Fruit fly (Drosophila melanogaster) whole organism, embryonic: Measurements from ENCODE around the gene Pi3K21B.

ENCODE experiments used
- Bteb2 ChIP-seq: fragments of 200-800 bp; sonication (Bioruptor generic); optimal IDR thresholded peaks from 2 replicates; lab custom pipeline; 2016; ENCODE audit warnings: missing biosample characterization, missing genetic modification characterization
- CG10209 ChIP-seq: fragments of 200-800 bp; sonication (Bioruptor generic); optimal IDR thresholded peaks from 3 replicates; lab custom pipeline; 2017; ENCODE audit warnings: missing biosample characterization, mild to moderate bottlenecking, missing genetic modification characterization, missing genetic modification reagents
- CG10366 ChIP-seq: fragments of 200-800 bp; sonication (Bioruptor generic); IDR thresholded peaks from 2 replicates; pipeline ENCODE4 v1.3.6; 2022; ENCODE audit warnings: missing biosample characterization, missing genetic modification characterization
- CG13287 ChIP-seq: fragments of 200-800 bp; sonication (Bioruptor generic); IDR thresholded peaks from 2 replicates; pipeline ENCODE4 v1.3.6; 2022; ENCODE audit warnings: missing biosample characterization, missing genetic modification characterization; ENCODE audit not compliant: partially characterized antibody
- CG13296 ChIP-seq: fragments of 200-800 bp; sonication (Bioruptor generic); optimal IDR thresholded peaks from 3 replicates; lab custom pipeline; 2018; ENCODE audit warnings: missing biosample characterization, mild to moderate bottlenecking, missing genetic modification characterization
- CG14014 ChIP-seq: fragments of 200-800 bp; sonication (Bioruptor generic); IDR thresholded peaks from 2 replicates; pipeline ENCODE4 v1.3.6; 2022; ENCODE audit warnings: missing biosample characterization, missing genetic modification characterization
- CG14050 ChIP-seq: fragments of 200-800 bp; sonication (Bioruptor generic); IDR thresholded peaks from 3 replicates; pipeline ENCODE4 v1.3.6; 2022; ENCODE audit warnings: missing biosample characterization, missing genetic modification characterization
- CG14965 ChIP-seq: fragments of 200-800 bp; sonication (Bioruptor generic); optimal IDR thresholded peaks from 2 replicates; lab custom pipeline; 2016; ENCODE audit warnings: missing biosample characterization, missing genetic modification characterization, borderline replicate concordance
- CG15514 ChIP-seq: fragments of 200-800 bp; sonication (Bioruptor generic); optimal IDR thresholded peaks from 3 replicates; lab custom pipeline; 2017; ENCODE audit warnings: missing biosample characterization, missing genetic modification characterization, mild to moderate bottlenecking, moderate library complexity, missing genetic modification reagents
- CG15696 ChIP-seq: fragments of 200-800 bp; sonication (Bioruptor generic); optimal IDR thresholded peaks from 2 replicates; lab custom pipeline; 2019; ENCODE audit warnings: missing biosample characterization, mild to moderate bottlenecking, missing genetic modification characterization, moderate library complexity
- CG2129 ChIP-seq: fragments of 200-800 bp; sonication (Bioruptor generic); IDR thresholded peaks from 2 replicates; pipeline ENCODE4 v1.3.6; 2022; ENCODE audit warnings: missing biosample characterization, missing genetic modification characterization; ENCODE audit not compliant: partially characterized antibody
- CG31224 ChIP-seq: fragments of 200-800 bp; sonication (Bioruptor generic); IDR thresholded peaks from 2 replicates; pipeline ENCODE4 v1.3.6; 2022; ENCODE audit warnings: missing biosample characterization, missing genetic modification characterization
- CG31441 ChIP-seq: fragments of 200-800 bp; sonication (Bioruptor generic); IDR thresholded peaks from 2 replicates; pipeline ENCODE4 v1.3.6; 2022; ENCODE audit warnings: missing biosample characterization, missing genetic modification characterization
- CG32772 ChIP-seq: fragments of 200-800 bp; sonication (Bioruptor generic); IDR thresholded peaks from 2 replicates; pipeline ENCODE4 v1.3.6; 2022; ENCODE audit warnings: missing biosample characterization, missing genetic modification characterization
- CG34376 ChIP-seq: fragments of 200-800 bp; sonication (Bioruptor generic); optimal IDR thresholded peaks from 2 replicates; lab custom pipeline; 2018; ENCODE audit warnings: missing biosample characterization, mild to moderate bottlenecking, missing genetic modification characterization
- CG6654 ChIP-seq: fragments of 200-800 bp; sonication (Bioruptor generic); optimal IDR thresholded peaks from 2 replicates; lab custom pipeline; 2017; ENCODE audit warnings: missing biosample characterization, mild to moderate bottlenecking, missing genetic modification characterization
- CG6813 ChIP-seq: fragments of 200-800 bp; sonication (Bioruptor generic); optimal IDR thresholded peaks from 2 replicates; lab custom pipeline; 2017; ENCODE audit warnings: missing biosample characterization, missing genetic modification characterization, mild to moderate bottlenecking, moderate library complexity, missing genetic modification reagents
- CG7786 ChIP-seq: fragments of 200-800 bp; sonication (Bioruptor generic); optimal IDR thresholded peaks from 2 replicates; lab custom pipeline; 2016; ENCODE audit warnings: missing biosample characterization, missing genetic modification characterization
- CG8478 ChIP-seq: fragments of >200 bp; optimal IDR thresholded peaks from 2 replicates; lab custom pipeline; 2018
- Deaf1 ChIP-seq: fragments of 200-800 bp; optimal IDR thresholded peaks from 3 replicates; lab custom pipeline; 2019; ENCODE audit warnings: missing biosample characterization, mild to moderate bottlenecking, missing genetic modification characterization, moderate library complexity
- Dip3 ChIP-seq: fragments of 200-800 bp; sonication (Bioruptor generic); optimal IDR thresholded peaks from 3 replicates; lab custom pipeline; 2016; ENCODE audit warnings: missing biosample characterization, missing genetic modification characterization
- Ets65A ChIP-seq: fragments of 200-800 bp; sonication (Bioruptor generic); peaks from one replicate; lab custom pipeline; 2016; ENCODE audit warnings: missing biosample characterization, missing genetic modification characterization
- Gug ChIP-seq: fragments of 200-800 bp; sonication (Bioruptor generic); IDR thresholded peaks from 4 replicates; pipeline ENCODE4 v1.3.6; 2022; ENCODE audit warnings: missing biosample characterization, missing genetic modification characterization
- HmgD ChIP-seq: fragments of 200-800 bp; sonication (Bioruptor generic); optimal IDR thresholded peaks from 3 replicates; lab custom pipeline; 2016; ENCODE audit warnings: missing biosample characterization, missing genetic modification characterization
- Hr3 ChIP-seq: fragments of 200-800 bp; sonication (Bioruptor generic); optimal IDR thresholded peaks from 3 replicates; lab custom pipeline; 2016; ENCODE audit warnings: missing biosample characterization, missing genetic modification characterization
- Hr39 ChIP-seq: fragments of >200 bp; optimal IDR thresholded peaks from 2 replicates; lab custom pipeline; 2017
- Hr78 ChIP-seq, 2 experiments: fragments of 200-800 bp in 1 of 2; fragments of >200 bp in 1 of 2; sonication (Bioruptor generic) in 1 of 2; optimal IDR thresholded peaks; 2 replicates each; lab custom pipeline; 2017 to 2019; ENCODE audit warnings: missing biosample characterization in 2 of 2, missing genetic modification characterization in 2 of 2, mild to moderate bottlenecking in 1 of 2, moderate library complexity in 1 of 2
- Max ChIP-seq: fragments of 200-800 bp; sonication (Bioruptor generic); optimal IDR thresholded peaks from 2 replicates; lab custom pipeline; 2016; ENCODE audit warnings: missing biosample characterization, mild to moderate bottlenecking, missing genetic modification characterization
- Meics ChIP-seq: fragments of 200-800 bp; sonication (Bioruptor generic); optimal IDR thresholded peaks from 2 replicates; lab custom pipeline; 2017; ENCODE audit warnings: missing biosample characterization, mild to moderate bottlenecking, missing genetic modification characterization
- Spps ChIP-seq: fragments of 200-800 bp; sonication (Bioruptor generic); optimal IDR thresholded peaks from 2 replicates; lab custom pipeline; 2018; ENCODE audit warnings: missing biosample characterization, mild to moderate bottlenecking, missing genetic modification characterization
- Ssrp ChIP-seq: fragments of 200-800 bp; sonication (Bioruptor generic); optimal IDR thresholded peaks from 2 replicates; lab custom pipeline; 2018; ENCODE audit warnings: missing biosample characterization, mild to moderate bottlenecking, missing genetic modification characterization, moderate library complexity
- ab ChIP-seq: fragments of 200-800 bp; sonication (Bioruptor generic); optimal IDR thresholded peaks from 2 replicates; lab custom pipeline; 2016; ENCODE audit warnings: missing biosample characterization, missing genetic modification characterization
- cas ChIP-seq: fragments of 200-800 bp; sonication (Bioruptor generic); IDR thresholded peaks from 2 replicates; pipeline ENCODE4 v1.3.6; 2022; ENCODE audit warnings: missing biosample characterization, missing genetic modification characterization
- cwo ChIP-seq: fragments of 200-800 bp; sonication (Bioruptor generic); optimal IDR thresholded peaks from 3 replicates; lab custom pipeline; 2017; ENCODE audit warnings: missing biosample characterization, missing genetic modification characterization, mild to moderate bottlenecking, moderate library complexity, missing genetic modification reagents
- fd3F ChIP-seq: fragments of 200-800 bp; sonication (Bioruptor generic); optimal IDR thresholded peaks from 2 replicates; lab custom pipeline; 2018; ENCODE audit warnings: missing biosample characterization, mild to moderate bottlenecking, missing genetic modification characterization, moderate library complexity
- gfzf ChIP-seq: fragments of 200-800 bp; sonication (Bioruptor generic); optimal IDR thresholded peaks from 2 replicates; lab custom pipeline; 2016; ENCODE audit warnings: missing biosample characterization, mild to moderate bottlenecking, missing genetic modification characterization, moderate library complexity
- hbn ChIP-seq: fragments of 200-800 bp; sonication (Bioruptor generic); IDR thresholded peaks from 2 replicates; pipeline ENCODE4 v1.3.6; 2022; ENCODE audit warnings: missing biosample characterization, missing genetic modification characterization; ENCODE audit not compliant: partially characterized antibody
- lbe ChIP-seq: fragments of 200-800 bp; sonication (Bioruptor generic); optimal IDR thresholded peaks from 2 replicates; lab custom pipeline; 2016; ENCODE audit warnings: missing biosample characterization, mild to moderate bottlenecking, missing genetic modification characterization
- mam ChIP-seq: fragments of 200-800 bp; sonication (Bioruptor generic); optimal IDR thresholded peaks from 3 replicates; lab custom pipeline; 2016; ENCODE audit warnings: missing biosample characterization, missing genetic modification characterization
- phol ChIP-seq: fragments of 200-800 bp; sonication (Bioruptor generic); optimal IDR thresholded peaks from 3 replicates; lab custom pipeline; 2018; ENCODE audit warnings: missing biosample characterization, mild to moderate bottlenecking, missing genetic modification characterization, moderate library complexity
- pum ChIP-seq: fragments of 200-800 bp; sonication (Bioruptor generic); optimal IDR thresholded peaks from 2 replicates; lab custom pipeline; 2016; ENCODE audit warnings: missing biosample characterization, missing genetic modification characterization
- ro ChIP-seq: fragments of 200-800 bp; sonication (Bioruptor generic); IDR thresholded peaks from 2 replicates; pipeline ENCODE4 v1.3.6; 2022; ENCODE audit warnings: missing biosample characterization, missing genetic modification characterization
- schlank ChIP-seq: fragments of 200-800 bp; sonication (Bioruptor generic); optimal IDR thresholded peaks from 2 replicates; lab custom pipeline; 2018; ENCODE audit warnings: missing biosample characterization, mild to moderate bottlenecking, missing genetic modification characterization
- seq ChIP-seq: fragments of 200-800 bp; sonication (Bioruptor generic); IDR thresholded peaks from 2 replicates; pipeline ENCODE4 v1.3.6; 2022; ENCODE audit warnings: missing biosample characterization, missing genetic modification characterization
- sisA ChIP-seq: fragments of 200-800 bp; sonication (Bioruptor generic); IDR thresholded peaks from 2 replicates; pipeline ENCODE4 v1.3.6; 2022; ENCODE audit warnings: missing biosample characterization, missing genetic modification characterization
- so ChIP-seq: fragments of 200-800 bp; sonication (Bioruptor generic); IDR thresholded peaks from 3 replicates; pipeline ENCODE4 v1.3.6; 2022; ENCODE audit warnings: missing biosample characterization, missing genetic modification characterization
- stc ChIP-seq: fragments of 200-800 bp; sonication (Bioruptor generic); IDR thresholded peaks from 2 replicates; pipeline ENCODE4 v1.3.6; 2022; ENCODE audit warnings: missing biosample characterization, missing genetic modification characterization
- tin ChIP-seq: fragments of 200-800 bp; sonication (Bioruptor generic); optimal IDR thresholded peaks from 3 replicates; lab custom pipeline; 2016; ENCODE audit warnings: missing biosample characterization, missing genetic modification characterization
- toy ChIP-seq: fragments of 200-800 bp; sonication (Bioruptor generic); IDR thresholded peaks from 2 replicates; pipeline ENCODE4 v1.3.6; 2022; ENCODE audit warnings: missing biosample characterization, missing genetic modification characterization
- vnd ChIP-seq: fragments of 200-800 bp; sonication (Bioruptor generic); IDR thresholded peaks from 3 replicates; pipeline ENCODE4 v1.3.6; 2022; ENCODE audit warnings: missing biosample characterization, missing genetic modification characterization; ENCODE audit not compliant: partially characterized antibody
- yki ChIP-seq: fragments of >200 bp; optimal IDR thresholded peaks from 3 replicates; lab custom pipeline; 2018

Pi3K21B gene

DNA sequence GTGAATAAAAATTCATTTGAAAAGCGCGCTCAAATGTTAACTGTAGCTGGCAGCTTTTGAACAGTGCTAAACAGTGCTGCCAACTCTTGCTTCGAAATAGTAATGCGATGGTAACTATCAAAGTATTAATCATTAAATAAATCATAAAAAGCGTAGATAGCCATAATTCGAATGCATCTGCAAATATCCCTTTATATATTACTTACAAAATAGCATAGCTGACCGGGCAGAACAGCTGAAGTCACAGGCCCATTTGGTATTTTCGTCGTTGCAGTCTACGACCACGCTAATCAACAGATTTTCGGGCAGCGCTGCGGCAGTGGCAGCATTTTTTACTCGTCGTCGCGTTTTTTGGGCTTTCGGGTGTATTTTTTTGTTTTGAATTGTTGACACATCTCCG lies 8.0 kb downstream of the Pi3K21B start, which contains the start of gene Plc21C (continued):
- peak; percentile 32 for TF ChIP-seq Bteb2 (GFP tag; lab: Kevin White, UChicago)
- TF ChIP-seq pum (GFP tag; lab: Kevin White, UChicago): peak; percentile 20
- 0 out of 2 replicates have a peak, but pooled peaks have one; percentile 25 for TF ChIP-seq hbn (GFP tag; lab: Robert Waterston, UW)
- peak; percentile 93 for TF ChIP-seq gfzf
- peak; percentile 74 for TF ChIP-seq Deaf1
- TF ChIP-seq CG15514: peak; percentile 88
- no peak for TF ChIP-seq Ssrp (tag; lab: Kevin White, UChicago)
- TF ChIP-seq Hr39: no peak
- no peak for TF ChIP-seq Hr78 (GFP tag; optimal IDR thresholded peaks at IDR 0.05; lab: Kevin White, UChicago)
- peak; percentile 96 for TF ChIP-seq Ets65A (GFP tag; lab: Kevin White, UChicago)
- TF ChIP-seq schlank (tag; lab: Kevin White, UChicago): no peak
- peak; percentile 35 for TF ChIP-seq Dip3 (GFP tag; lab: Kevin White, UChicago)
- TF ChIP-seq CG10209 (GFP tag; lab: Kevin White, UChicago): peak; percentile 11
- TF ChIP-seq CG32772: no peak
- peak; percentile 23 for TF ChIP-seq cwo
- no peak for TF ChIP-seq ab (GFP tag; lab: Kevin White, UChicago)
- peak; percentile 35 for TF ChIP-seq CG34376 (GFP tag; lab: Kevin White, UChicago)
- TF ChIP-seq ro: no peak
- TF ChIP-seq CG7786 (GFP tag; lab: Kevin White, UChicago): no peak
- no peak for TF ChIP-seq CG8478 (lab: Kevin White, UChicago)
- no peak for TF ChIP-seq cas (GFP tag; lab: Robert Waterston, UW)
- TF ChIP-seq CG31441: 0 out of 2 replicates have a peak, but pooled peaks have one; percentile 46
- TF ChIP-seq yki (lab: Kevin White, UChicago): no peak
- no peak for TF ChIP-seq CG2129 (GFP tag; lab: Robert Waterston, UW)
- TF ChIP-seq Meics (GFP tag; lab: Kevin White, UChicago): peak; percentile 20
- TF ChIP-seq CG31224 (GFP tag; lab: Robert Waterston, UW): no peak
- TF ChIP-seq CG10366: no peak; the same call in 1 of the 2 replicates
- TF ChIP-seq CG13296 (GFP tag; lab: Kevin White, UChicago): no peak
- no peak for TF ChIP-seq stc
- peak; percentile 68 for TF ChIP-seq phol (tag; lab: Kevin White, UChicago)
- peak; percentile 42 for TF ChIP-seq tin (GFP tag; lab: Kevin White, UChicago)
- TF ChIP-seq CG6813 (GFP tag; lab: Kevin White, UChicago): no peak
- 0 out of 2 replicates have a peak, but pooled peaks have one; percentile 10 for TF ChIP-seq CG14014 (GFP tag; lab: Robert Waterston, UW)
- no peak for TF ChIP-seq fd3F
- no peak for TF ChIP-seq CG14050 (GFP tag; lab: Robert Waterston, UW)
- peak; percentile 44 for TF ChIP-seq CG13287 (GFP tag; lab: Robert Waterston, UW)
- no peak for TF ChIP-seq Gug (GFP tag; lab: Robert Waterston, UW)
- TF ChIP-seq HmgD (GFP tag; lab: Kevin White, UChicago): peak; percentile 61
- TF ChIP-seq Hr3 (GFP tag; lab: Kevin White, UChicago): peak; percentile 71
- TF ChIP-seq so (GFP tag; lab: Robert Waterston, UW): no peak
- TF ChIP-seq Spps: peak; percentile 24
- TF ChIP-seq CG15696 (tag; lab: Kevin White, UChicago): peak; percentile 43
- peak; percentile 57 for TF ChIP-seq mam
- peak; percentile 65 for TF ChIP-seq Max (GFP tag; lab: Kevin White, UChicago)
- no peak for TF ChIP-seq CG14965 (GFP tag; lab: Kevin White, UChicago)
- no peak for TF ChIP-seq toy (GFP tag; lab: Robert Waterston, UW)
- TF ChIP-seq vnd (GFP tag; lab: Robert Waterston, UW): no peak
- TF ChIP-seq CG6654 (GFP tag; lab: Kevin White, UChicago): no peak
- TF ChIP-seq sisA (GFP tag; lab: Robert Waterston, UW): peak; percentile 66
- no peak for TF ChIP-seq lbe
- no peak for TF ChIP-seq seq (GFP tag; lab: Robert Waterston, UW)
